Worm (Caenorhabditis elegans): ENCODE data around the gene Y55B1AR.4.

ce11 chrIII:654365-654764 is 49.0 kb upstream of the Y55B1AR.4 start:
- TF ChIP-seq hlh-6 (tag; optimal IDR thresholded peaks at IDR 0.05) (no peak), fkh-10 (GFP tag; optimal IDR thresholded peaks at IDR 0.05) (no peak), pqm-1 (tag; optimal IDR thresholded peaks at IDR 0.05) (no peak), hlh-8 (tag; optimal IDR thresholded peaks at IDR 0.05) (no peak), dve-1 (tag; optimal IDR thresholded peaks at IDR 0.05) (no peak), ama-1 (optimal IDR thresholded peaks at IDR 0.05) (no peak), elt-2 (tag; optimal IDR thresholded peaks at IDR 0.05) (no peak), K09A11.1 (tag; optimal IDR thresholded peaks at IDR 0.05; ENCODE audit: insufficient read depth) (no peak), sox-2 (GFP tag; IDR thresholded peaks at IDR 0.05) (no peak), Y22D7AL.16 (tag; optimal IDR thresholded peaks at IDR 0.05) (no peak), nfya-1 (tag; optimal IDR thresholded peaks at IDR 0.05) (no peak), eyg-1 (tag; optimal IDR thresholded peaks at IDR 0.05) (no peak), ets-4 (tag; optimal IDR thresholded peaks at IDR 0.05) (no peak), unc-86 (tag; optimal IDR thresholded peaks at IDR 0.05) (no peak)
